Fruit fly (Drosophila melanogaster): ENCODE data around the gene Rpn7.

The Rpn7 gene

dm6 chr3R:22461673-22462585 lies at the start of gene Rpn7, which contains the start of gene AP-2mu:
TSS of gene Rpn7 (minus strand) at chr3R:22462054.
TSS of gene AP-2mu (plus strand) at chr3R:22462455.
- TF ChIP-seq tj (GFP tag; optimal IDR thresholded peaks at IDR 0.05): peak; percentile 4
- peak; percentile 61 to 73 for TF ChIP-seq cnc (optimal IDR thresholded peaks at IDR 0.05)
- no peak for TF ChIP-seq CG7101 (tag; optimal IDR thresholded peaks at IDR 0.05)
- TF ChIP-seq CG5204 (GFP tag; optimal IDR thresholded peaks at IDR 0.05): no peak
- TF ChIP-seq CG12768 (GFP tag; optimal IDR thresholded peaks at IDR 0.05): no peak
- TF ChIP-seq CG33017 (tag; optimal IDR thresholded peaks at IDR 0.05): no peak
- TF ChIP-seq Mnt (GFP tag; optimal IDR thresholded peaks at IDR 0.05): peak; percentile 16
- TF ChIP-seq pad (GFP tag; optimal IDR thresholded peaks at IDR 0.05): peak; percentile 37
- TF ChIP-seq kay (GFP tag; ENCODE audit: borderline replicate concordance): peak; percentile 83

dm6 chr3R:22503630-22504029 lies 41.8 kb upstream of the Rpn7 start:
- TF ChIP-seq bab1 (GFP tag; optimal IDR thresholded peaks at IDR 0.05) (no peak), CG11617 (GFP tag; optimal IDR thresholded peaks at IDR 0.05) (no peak), CG14711 (tag; optimal IDR thresholded peaks at IDR 0.05) (no peak), Mnt (GFP tag; optimal IDR thresholded peaks at IDR 0.05) (no peak), CG12768 (GFP tag; optimal IDR thresholded peaks at IDR 0.05) (no peak), kay (GFP tag; ENCODE audit: borderline replicate concordance) (no peak), CG7101 (tag; optimal IDR thresholded peaks at IDR 0.05) (no peak), Hr96 (GFP tag; optimal IDR thresholded peaks at IDR 0.05) (no peak), ovo (GFP tag; optimal IDR thresholded peaks at IDR 0.05) (no peak), toe (GFP tag; optimal IDR thresholded peaks at IDR 0.05) (no peak), Clk (GFP tag; optimal IDR thresholded peaks at IDR 0.05) (no peak), CG5204 (GFP tag; optimal IDR thresholded peaks at IDR 0.05) (no peak), Crg-1 (GFP tag; optimal IDR thresholded peaks at IDR 0.05) (no peak), cic (GFP tag; optimal IDR thresholded peaks at IDR 0.05) (no peak), tj (GFP tag; optimal IDR thresholded peaks at IDR 0.05) (no peak), CG33017 (tag; optimal IDR thresholded peaks at IDR 0.05) (no peak), CG1620 (GFP tag; optimal IDR thresholded peaks at IDR 0.05) (no peak)

dm6 chr3R:22497025-22497424 lies 35.2 kb upstream of the Rpn7 start, which contains the start of gene Octbeta1R:
TSS of gene Octbeta1R (plus strand) at chr3R:22497215.
- TF ChIP-seq Clk (GFP tag; optimal IDR thresholded peaks at IDR 0.05) (no peak), bab1 (GFP tag; optimal IDR thresholded peaks at IDR 0.05) (no peak), kay (GFP tag; ENCODE audit: borderline replicate concordance) (no peak), Hr96 (GFP tag; optimal IDR thresholded peaks at IDR 0.05) (no peak), CG12768 (GFP tag; optimal IDR thresholded peaks at IDR 0.05) (no peak), Mnt (GFP tag; optimal IDR thresholded peaks at IDR 0.05) (no peak), cnc (optimal IDR thresholded peaks at IDR 0.05) (no peak), Crg-1 (GFP tag; optimal IDR thresholded peaks at IDR 0.05) (no peak), toe (GFP tag; optimal IDR thresholded peaks at IDR 0.05) (no peak), CG11617 (GFP tag; optimal IDR thresholded peaks at IDR 0.05) (no peak), pad (GFP tag; optimal IDR thresholded peaks at IDR 0.05) (no peak), cic (GFP tag; optimal IDR thresholded peaks at IDR 0.05) (no peak), CG7045 (GFP tag; optimal IDR thresholded peaks at IDR 0.05) (no peak), CG1620 (GFP tag; optimal IDR thresholded peaks at IDR 0.05) (no peak)

- TF ChIP-seq CG7045 (GFP tag; optimal IDR thresholded peaks at IDR 0.05) (peak; percentile 78), pad (GFP tag; optimal IDR thresholded peaks at IDR 0.05) (peak; percentile 29), kay (GFP tag; ENCODE audit: borderline replicate concordance) (no peak), Mnt (GFP tag; optimal IDR thresholded peaks at IDR 0.05) (no peak)
Measured at dm6 chr3R:22494523-22495309, 32.9 kb upstream of the Rpn7 start.

dm6 chr3R:22492767-22493166 lies 30.9 kb upstream of the Rpn7 start, which contains the start of gene tHMG2:
TSS of gene tHMG2 (plus strand) at chr3R:22492953.
- TF ChIP-seq bab1 (GFP tag; optimal IDR thresholded peaks at IDR 0.05) (no peak), cic (GFP tag; optimal IDR thresholded peaks at IDR 0.05) (no peak), cnc (optimal IDR thresholded peaks at IDR 0.05) (no peak), ovo (GFP tag; optimal IDR thresholded peaks at IDR 0.05) (no peak), Hr96 (GFP tag; optimal IDR thresholded peaks at IDR 0.05) (no peak), Clk (GFP tag; optimal IDR thresholded peaks at IDR 0.05) (no peak), CG12768 (GFP tag; optimal IDR thresholded peaks at IDR 0.05) (no peak), pad (GFP tag; optimal IDR thresholded peaks at IDR 0.05) (no peak), CG14711 (tag; optimal IDR thresholded peaks at IDR 0.05) (no peak)

All from whole organism, adult.